Fruit fly (Drosophila melanogaster) Kc167 (cell line): ENCODE measurements around the gene CG4935.

Source experiments
- Myc ChIP-seq: fragments of >200 bp; optimal IDR thresholded peaks from 2 replicates; lab custom pipeline; 2017; ENCODE audit warnings: missing external identifiers
- Sin3A ChIP-seq: fragments of >200 bp; optimal IDR thresholded peaks from 2 replicates; lab custom pipeline; 2018; ENCODE audit warnings: missing external identifiers
- h ChIP-seq: fragments of >200 bp; optimal IDR thresholded peaks from 3 replicates; lab custom pipeline; 2018; ENCODE audit warnings: missing external identifiers
- insv ChIP-seq: fragments of >200 bp; optimal IDR thresholded peaks from 3 replicates; lab custom pipeline; 2018; ENCODE audit warnings: missing external identifiers
- psq ChIP-seq: fragments of >200 bp; optimal IDR thresholded peaks from 2 replicates; lab custom pipeline; 2017; ENCODE audit warnings: missing external identifiers
- ttk ChIP-seq: sonication (Bioruptor generic); optimal IDR thresholded peaks from 2 replicates; lab custom pipeline; 2017; ENCODE audit warnings: missing external identifiers

dm6 chr2L:16268107-16268539, 6.2 kb downstream of the CG4935 start:
- TF ChIP-seq ttk (lab: Kevin White, UChicago) (no peak), psq (lab: Kevin White, UChicago) (no peak), Sin3A (lab: Kevin White, UChicago) (no peak), h (lab: Kevin White, UChicago) (no peak), insv (no peak), Myc (lab: Kevin White, UChicago) (no peak)
